Worm (Caenorhabditis elegans): ENCODE results near the gene ttr-45.

DNA sequence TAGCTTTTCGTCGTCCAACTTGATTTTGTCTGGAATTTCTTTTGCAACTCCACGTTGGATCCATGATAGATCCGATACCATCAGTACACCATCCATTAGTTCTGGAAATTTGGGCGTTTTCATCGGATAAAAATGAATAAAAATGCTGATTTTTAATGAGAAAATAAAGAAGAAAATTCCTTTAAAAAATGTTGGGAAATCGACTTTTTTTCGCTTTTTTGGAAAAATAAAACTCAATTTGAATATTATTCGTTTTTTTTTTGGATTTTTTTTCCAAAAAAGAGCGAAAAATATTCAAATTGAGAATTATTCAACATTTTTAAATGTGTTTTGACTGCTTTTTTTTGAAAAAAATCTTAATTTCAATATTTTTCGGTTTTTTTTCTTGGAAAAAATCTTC, 17.5 kb upstream of the ttr-45 start, which contains the start of gene pwp-1:
- TF ChIP-seq dmd-4 (tag; optimal IDR thresholded peaks at IDR 0.05; ENCODE audit: borderline replicate concordance): no peak
- TF ChIP-seq tbx-2 (tag; optimal IDR thresholded peaks at IDR 0.05): no peak
- TF ChIP-seq lin-11 (tag; optimal IDR thresholded peaks at IDR 0.05): no peak
- no peak for TF ChIP-seq hlh-6 (tag; optimal IDR thresholded peaks at IDR 0.05)
- TF ChIP-seq nhr-11 (tag; optimal IDR thresholded peaks at IDR 0.05): no peak

All from whole organism, late embryonic.